Fruit fly (Drosophila melanogaster) whole organism, embryonic: ENCODE data around the gene Hrb27C.

ENCODE experiments used
- ATbp ChIP-seq: fragments of 200-800 bp; sonication (Bioruptor generic); optimal IDR thresholded peaks from 2 replicates; lab custom pipeline; 2017; ENCODE audit warnings: missing biosample characterization, mild to moderate bottlenecking, missing genetic modification characterization, missing genetic modification reagents
- Antp ChIP-seq: fragments of 200-800 bp; sonication (Bioruptor generic); optimal IDR thresholded peaks from 3 replicates; lab custom pipeline; 2016; ENCODE audit warnings: missing biosample characterization, missing genetic modification characterization
- Atf-2 ChIP-seq: fragments of 200-800 bp; sonication (Bioruptor generic); optimal IDR thresholded peaks from 2 replicates; lab custom pipeline; 2016; ENCODE audit warnings: missing biosample characterization, missing genetic modification characterization
- Atf3 ChIP-seq: fragments of 200-800 bp; sonication (Bioruptor generic); optimal IDR thresholded peaks from 3 replicates; lab custom pipeline; 2016; ENCODE audit warnings: missing biosample characterization, missing genetic modification characterization
- B-H2 ChIP-seq: fragments of 200-800 bp; sonication (Bioruptor generic); optimal IDR thresholded peaks from 2 replicates; lab custom pipeline; 2018; ENCODE audit warnings: missing biosample characterization, mild to moderate bottlenecking, missing genetic modification characterization
- CG10209 ChIP-seq: fragments of 200-800 bp; sonication (Bioruptor generic); optimal IDR thresholded peaks from 3 replicates; lab custom pipeline; 2017; ENCODE audit warnings: missing biosample characterization, mild to moderate bottlenecking, missing genetic modification characterization, missing genetic modification reagents
- CG13287 ChIP-seq: fragments of 200-800 bp; sonication (Bioruptor generic); IDR thresholded peaks from 2 replicates; pipeline ENCODE4 v1.3.6; 2022; ENCODE audit warnings: missing biosample characterization, missing genetic modification characterization; ENCODE audit not compliant: partially characterized antibody
- CG14050 ChIP-seq: fragments of 200-800 bp; sonication (Bioruptor generic); IDR thresholded peaks from 3 replicates; pipeline ENCODE4 v1.3.6; 2022; ENCODE audit warnings: missing biosample characterization, missing genetic modification characterization
- CG15011 ChIP-seq: fragments of 200-800 bp; sonication (Bioruptor generic); optimal IDR thresholded peaks from 3 replicates; lab custom pipeline; 2018; ENCODE audit warnings: missing biosample characterization, mild to moderate bottlenecking, missing genetic modification characterization
- CG15479 ChIP-seq: fragments of 200-800 bp; sonication (Bioruptor generic); optimal IDR thresholded peaks from 3 replicates; lab custom pipeline; 2019; ENCODE audit warnings: missing biosample characterization, mild to moderate bottlenecking, missing genetic modification characterization, moderate library complexity
- CG16815 ChIP-seq: fragments of 200-800 bp; sonication (Bioruptor generic); optimal IDR thresholded peaks from 3 replicates; lab custom pipeline; 2017; ENCODE audit warnings: missing biosample characterization, mild to moderate bottlenecking, missing genetic modification characterization
- CG17359 ChIP-seq: fragments of 200-800 bp; sonication (Bioruptor generic); optimal IDR thresholded peaks from 3 replicates; lab custom pipeline; 2018; ENCODE audit warnings: missing biosample characterization, mild to moderate bottlenecking, missing genetic modification characterization, moderate library complexity
- CG17912 ChIP-seq: fragments of 200-800 bp; sonication (Bioruptor generic); optimal IDR thresholded peaks from 2 replicates; lab custom pipeline; 2018; ENCODE audit warnings: missing biosample characterization, mild to moderate bottlenecking, missing genetic modification characterization
- CG18619 ChIP-seq: fragments of 200-800 bp; sonication (Bioruptor generic); optimal IDR thresholded peaks from 3 replicates; lab custom pipeline; 2017; ENCODE audit warnings: missing biosample characterization, mild to moderate bottlenecking, missing genetic modification characterization
- CG31441 ChIP-seq: fragments of 200-800 bp; sonication (Bioruptor generic); IDR thresholded peaks from 2 replicates; pipeline ENCODE4 v1.3.6; 2022; ENCODE audit warnings: missing biosample characterization, missing genetic modification characterization
- CG32772 ChIP-seq: fragments of 200-800 bp; sonication (Bioruptor generic); IDR thresholded peaks from 2 replicates; pipeline ENCODE4 v1.3.6; 2022; ENCODE audit warnings: missing biosample characterization, missing genetic modification characterization
- CG34224 ChIP-seq: fragments of 200-800 bp; sonication (Bioruptor generic); IDR thresholded peaks from 3 replicates; pipeline ENCODE4 v1.3.6; 2022; ENCODE audit warnings: missing biosample characterization, missing genetic modification characterization; ENCODE audit not compliant: partially characterized antibody
- CG34376 ChIP-seq: fragments of 200-800 bp; sonication (Bioruptor generic); optimal IDR thresholded peaks from 2 replicates; lab custom pipeline; 2018; ENCODE audit warnings: missing biosample characterization, mild to moderate bottlenecking, missing genetic modification characterization
- CG3847 ChIP-seq: fragments of 200-800 bp; sonication (Bioruptor generic); IDR thresholded peaks from 2 replicates; pipeline ENCODE4 v1.3.6; 2022; ENCODE audit warnings: missing biosample characterization, missing genetic modification characterization
- CG3995 ChIP-seq: fragments of 200-800 bp; sonication (Bioruptor generic); optimal IDR thresholded peaks from 3 replicates; lab custom pipeline; 2016; ENCODE audit warnings: missing biosample characterization, missing genetic modification characterization
- CG4424 ChIP-seq: fragments of 200-800 bp; sonication (Bioruptor generic); optimal IDR thresholded peaks from 3 replicates; lab custom pipeline; 2016; ENCODE audit warnings: missing biosample characterization, missing genetic modification characterization
- CG6254 ChIP-seq: fragments of 200-800 bp; sonication (Bioruptor generic); optimal IDR thresholded peaks from 3 replicates; lab custom pipeline; 2017; ENCODE audit warnings: mild to moderate bottlenecking, missing biosample characterization, missing genetic modification reagents, missing genetic modification characterization
- CG6683 ChIP-seq: fragments of 200-800 bp; sonication (Bioruptor generic); optimal IDR thresholded peaks from 2 replicates; lab custom pipeline; 2017; ENCODE audit warnings: missing biosample characterization, mild to moderate bottlenecking, missing genetic modification characterization, missing genetic modification reagents
- CG6765 ChIP-seq: fragments of 200-800 bp; sonication (Bioruptor generic); optimal IDR thresholded peaks from 3 replicates; lab custom pipeline; 2017; ENCODE audit warnings: missing biosample characterization, mild to moderate bottlenecking, missing genetic modification characterization
- CG7556 ChIP-seq: fragments of 200-800 bp; sonication (Bioruptor generic); optimal IDR thresholded peaks from 2 replicates; lab custom pipeline; 2017; ENCODE audit warnings: missing biosample characterization, mild to moderate bottlenecking, missing genetic modification characterization
- CG7987 ChIP-seq: fragments of 200-800 bp; sonication (Bioruptor generic); optimal IDR thresholded peaks from 2 replicates; lab custom pipeline; 2018; ENCODE audit warnings: missing biosample characterization, mild to moderate bottlenecking, missing genetic modification characterization, moderate library complexity
- CG8359 ChIP-seq: fragments of 200-800 bp; sonication (Bioruptor generic); optimal IDR thresholded peaks from 2 replicates; lab custom pipeline; 2017; ENCODE audit warnings: missing biosample characterization, mild to moderate bottlenecking, missing genetic modification characterization, borderline replicate concordance
- CG9437 ChIP-seq: fragments of 200-800 bp; sonication (Bioruptor generic); optimal IDR thresholded peaks from 2 replicates; lab custom pipeline; 2018; ENCODE audit warnings: missing biosample characterization, mild to moderate bottlenecking, missing genetic modification characterization
- CG9932 ChIP-seq: fragments of 200-800 bp; sonication (Bioruptor generic); IDR thresholded peaks from 2 replicates; pipeline ENCODE4 v1.3.6; 2022; ENCODE audit warnings: missing biosample characterization, missing genetic modification characterization
- D ChIP-seq, 2 experiments: fragments of 200-800 bp in 1 of 2; fragments of >200 bp in 1 of 2; sonication (Bioruptor generic) in 1 of 2; optimal IDR thresholded peaks; 2 replicates in 1 of 2; 3 replicates in 1 of 2; lab custom pipeline; 2017; ENCODE audit warnings: mild to moderate bottlenecking in 1 of 2, missing biosample characterization in 1 of 2, missing genetic modification characterization in 1 of 2, missing genetic modification reagents in 1 of 2
- Fer3 ChIP-seq: fragments of 200-800 bp; sonication (Bioruptor generic); optimal IDR thresholded peaks from 2 replicates; lab custom pipeline; 2018; ENCODE audit warnings: missing biosample characterization, mild to moderate bottlenecking, missing genetic modification characterization, moderate library complexity
- HHEX ChIP-seq: fragments of 200-800 bp; sonication (Bioruptor generic); optimal IDR thresholded peaks from 3 replicates; lab custom pipeline; 2017; ENCODE audit warnings: missing biosample characterization, mild to moderate bottlenecking, missing genetic modification characterization, missing genetic modification reagents
- Hey ChIP-seq: fragments of 200-800 bp; sonication (Bioruptor generic); optimal IDR thresholded peaks from 3 replicates; lab custom pipeline; 2018; ENCODE audit warnings: missing biosample characterization, mild to moderate bottlenecking, missing genetic modification characterization
- Nf-YA ChIP-seq: fragments of 200-800 bp; sonication (Bioruptor generic); IDR thresholded peaks from 2 replicates; pipeline ENCODE4 v1.3.6; 2022; ENCODE audit warnings: missing biosample characterization, missing genetic modification characterization
- Ssrp ChIP-seq: fragments of 200-800 bp; sonication (Bioruptor generic); optimal IDR thresholded peaks from 2 replicates; lab custom pipeline; 2018; ENCODE audit warnings: missing biosample characterization, mild to moderate bottlenecking, missing genetic modification characterization, moderate library complexity
- Taf1 ChIP-seq: fragments of 200-800 bp; sonication (Bioruptor generic); IDR thresholded peaks from 2 replicates; pipeline ENCODE4 v1.3.6; 2022; ENCODE audit warnings: missing biosample characterization, missing genetic modification characterization
- al ChIP-seq: fragments of 200-800 bp; sonication (Bioruptor generic); IDR thresholded peaks from 2 replicates; pipeline ENCODE4 v1.3.6; 2022; ENCODE audit warnings: missing biosample characterization, missing genetic modification characterization
- ase ChIP-seq: fragments of 200-800 bp; sonication (Bioruptor generic); IDR thresholded peaks from 3 replicates; pipeline ENCODE4 v1.3.6; 2022; ENCODE audit warnings: missing biosample characterization, missing genetic modification characterization
- cato ChIP-seq: fragments of 200-800 bp; sonication (Bioruptor generic); optimal IDR thresholded peaks from 2 replicates; lab custom pipeline; 2016; ENCODE audit warnings: missing biosample characterization, missing genetic modification characterization, borderline replicate concordance
- chinmo ChIP-seq: fragments of 200-800 bp; sonication (Bioruptor generic); IDR thresholded peaks from 4 replicates; pipeline ENCODE4 v1.3.6; 2022; ENCODE audit warnings: missing biosample characterization, missing genetic modification characterization; ENCODE audit not compliant: partially characterized antibody
- corto ChIP-seq: fragments of 200-800 bp; sonication (Bioruptor generic); optimal IDR thresholded peaks from 2 replicates; lab custom pipeline; 2016; ENCODE audit warnings: missing biosample characterization, mild to moderate bottlenecking, missing genetic modification characterization, moderate library complexity
- fd96Cb ChIP-seq: fragments of 200-800 bp; sonication (Bioruptor generic); optimal IDR thresholded peaks from 2 replicates; lab custom pipeline; 2018; ENCODE audit warnings: missing biosample characterization, mild to moderate bottlenecking, missing genetic modification characterization, moderate library complexity
- gcm ChIP-seq: fragments of 200-800 bp; sonication (Bioruptor generic); optimal IDR thresholded peaks from 2 replicates; lab custom pipeline; 2019; ENCODE audit warnings: missing biosample characterization, mild to moderate bottlenecking, missing genetic modification characterization, moderate library complexity
- gfzf ChIP-seq: fragments of 200-800 bp; sonication (Bioruptor generic); optimal IDR thresholded peaks from 2 replicates; lab custom pipeline; 2016; ENCODE audit warnings: missing biosample characterization, mild to moderate bottlenecking, missing genetic modification characterization, moderate library complexity
- mirr ChIP-seq: fragments of 200-800 bp; sonication (Bioruptor generic); optimal IDR thresholded peaks from 3 replicates; lab custom pipeline; 2018; ENCODE audit warnings: missing biosample characterization, mild to moderate bottlenecking, missing genetic modification characterization
- otp ChIP-seq: fragments of 200-800 bp; sonication (Bioruptor generic); IDR thresholded peaks from 3 replicates; pipeline ENCODE4, ENCODE4 v1.3.6; 2022; ENCODE audit warnings: missing biosample characterization, missing genetic modification characterization
- wek ChIP-seq: fragments of 200-800 bp; sonication (Bioruptor generic); optimal IDR thresholded peaks from 3 replicates; lab custom pipeline; 2018; ENCODE audit warnings: missing biosample characterization, mild to moderate bottlenecking, missing genetic modification characterization, moderate library complexity
- wor ChIP-seq: fragments of 200-800 bp; sonication (Bioruptor generic); IDR thresholded peaks from 2 replicates; pipeline ENCODE4 v1.3.6; 2022; ENCODE audit warnings: missing biosample characterization, missing genetic modification characterization

Gene Hrb27C

dm6 chr2L:6950096-6950495 lies 29.6 kb downstream of the Hrb27C start, which contains the start of the genes Gas41 and SA1 (continued):
- TF ChIP-seq CG34224 (GFP tag; lab: Robert Waterston, UW) (peak; percentile 78), Taf1 (GFP tag; lab: Robert Waterston, UW) (0 out of 2 replicates have a peak, but pooled peaks have one; percentile 35), CG9932 (peak; percentile 95), D (optimal IDR thresholded peaks at IDR 0.05; lab: Kevin White, UChicago) (no peak), D (GFP tag; optimal IDR thresholded peaks at IDR 0.05; lab: Kevin White, UChicago) (peak; percentile 38), Hey (peak; percentile 46), Antp (peak; percentile 18), CG17359 (tag; lab: Kevin White, UChicago) (peak; percentile 93), CG7556 (GFP tag; lab: Kevin White, UChicago) (peak; percentile 78), CG34376 (GFP tag; lab: Kevin White, UChicago) (peak; percentile 49), B-H2 (GFP tag; lab: Kevin White, UChicago) (peak; percentile 44), gcm (GFP tag; lab: Kevin White, UChicago) (peak; percentile 93), CG15479 (no peak), CG13287 (peak; percentile 90), CG9437 (GFP tag; lab: Kevin White, UChicago) (peak; percentile 78), corto (no peak), CG6254 (GFP tag; lab: Kevin White, UChicago) (peak; percentile 75), CG7987 (GFP tag; lab: Kevin White, UChicago) (peak; percentile 76), CG17912 (peak; percentile 26), otp (peak; percentile 56; the same call in 1 of the 3 replicates), wek (GFP tag; lab: Kevin White, UChicago) (no peak), CG18619 (peak; percentile 22), Atf3 (GFP tag; lab: Kevin White, UChicago) (no peak), CG6765 (peak; percentile 76), CG8359 (GFP tag; lab: Kevin White, UChicago) (peak; percentile 18), Fer3 (peak; percentile 92), Nf-YA (GFP tag; lab: Robert Waterston, UW) (no peak), al (GFP tag; lab: Robert Waterston, UW) (no peak; the same call in 1 of the 2 replicates), ATbp (GFP tag; lab: Kevin White, UChicago) (peak; percentile 77), CG4424 (GFP tag; lab: Kevin White, UChicago) (peak; percentile 89), CG14050 (GFP tag; lab: Robert Waterston, UW) (peak; percentile 38; the same call in 2 of the 3 replicates), cato (GFP tag; lab: Kevin White, UChicago) (peak; percentile 85), gfzf (peak; percentile 34), CG32772 (GFP tag; lab: Robert Waterston, UW) (peak; percentile 94), mirr (GFP tag; lab: Kevin White, UChicago) (peak; percentile 13), CG31441 (no peak; the same call in 1 of the 2 replicates), CG16815 (GFP tag; lab: Kevin White, UChicago) (peak; percentile 13), CG6683 (GFP tag; lab: Kevin White, UChicago) (peak; percentile 64), Atf-2 (GFP tag; lab: Kevin White, UChicago) (no peak), CG3847 (GFP tag; lab: Robert Waterston, UW) (no peak), chinmo (GFP tag; lab: Robert Waterston, UW) (0 out of 4 replicates have a peak, but pooled peaks have one; percentile 70), Ssrp (tag; lab: Kevin White, UChicago) (peak; percentile 89), fd96Cb (peak; percentile 72), CG15011 (GFP tag; lab: Kevin White, UChicago) (no peak), ase (GFP tag; lab: Robert Waterston, UW) (peak; percentile 81; the same call in 2 of the 3 replicates), wor (no peak), HHEX (GFP tag; lab: Kevin White, UChicago) (peak; percentile 74), CG10209 (peak; percentile 78), CG3995 (GFP tag; lab: Kevin White, UChicago) (peak; percentile 32)
